Worm (Caenorhabditis elegans): ENCODE results near the gene elli-1.

ce11 chrIV:8798255-8798654 is 43.6 kb upstream of the elli-1 start, which contains the start of gene clec-182:
- TF ChIP-seq cog-1 (tag; optimal IDR thresholded peaks at IDR 0.05) (no peak), ztf-23 (GFP tag; IDR thresholded peaks at IDR 0.05) (no peak), ref-1 (GFP tag; conservative IDR thresholded peaks at IDR 0.05) (no peak), tab-1 (GFP tag; IDR thresholded peaks at IDR 0.05) (no peak), klf-2 (GFP tag; conservative IDR thresholded peaks at IDR 0.05) (no peak), med-1 (GFP tag; optimal IDR thresholded peaks at IDR 0.05; ENCODE audit: insufficient read depth) (no peak), flt-1 (GFP tag; IDR thresholded peaks at IDR 0.05) (no peak), ztf-29 (GFP tag; IDR thresholded peaks at IDR 0.05) (no peak)
